Worm (Caenorhabditis elegans) whole organism, L4 larva: ENCODE data around the gene F44E5.2.

Source experiments
- D1046.2 ChIP-seq: fragments of 200-800 bp; sonication (Bioruptor generic); IDR thresholded peaks from 2 replicates; pipeline ENCODE4 v1.3.6; 2022; ENCODE audit warnings: missing genetic modification characterization, missing compliant biosample characterization
- F26F4.8 ChIP-seq: fragments of 200-800 bp; sonication (Bioruptor generic); conservative IDR thresholded peaks from 2 replicates; pipeline ENCODE4 v1.3.6; 2022; ENCODE audit warnings: missing genetic modification characterization, missing compliant biosample characterization
- R02D3.7 ChIP-seq: fragments of 150-350 bp; sonication (generic microtip); optimal IDR thresholded peaks from 3 replicates; lab custom pipeline; 2014; ENCODE audit warnings: missing biosample characterization, missing genetic modification characterization
- ZK546.5 ChIP-seq, 2 experiments: sonication (generic microtip); optimal IDR thresholded peaks; 2 replicates each; lab custom pipeline; 2017; ENCODE audit warnings: missing biosample characterization in 2 of 2, missing genetic modification characterization in 2 of 2
- aha-1 ChIP-seq: fragments of 150-350 bp; peaks from one replicate; lab custom pipeline; 2014; ENCODE audit warnings: missing biosample characterization, missing genetic modification characterization
- aly-2 ChIP-seq: sonication (generic microtip); optimal IDR thresholded peaks from 2 replicates; lab custom pipeline; 2018; ENCODE audit warnings: missing biosample characterization, missing genetic modification characterization
- arid-1 ChIP-seq: fragments of 200-800 bp; sonication (Bioruptor generic); conservative IDR thresholded peaks from 2 replicates; pipeline ENCODE4 v1.3.6; 2022; ENCODE audit warnings: missing genetic modification reagents, missing genetic modification characterization, missing compliant biosample characterization
- attf-4 ChIP-seq: sonication (generic microtip); optimal IDR thresholded peaks from 3 replicates; lab custom pipeline; 2017; ENCODE audit warnings: missing biosample characterization, missing genetic modification characterization
- ceh-20 ChIP-seq: fragments of 200-800 bp; sonication (Bioruptor generic); IDR thresholded peaks from 2 replicates; pipeline ENCODE4 v1.3.6; 2022; ENCODE audit warnings: missing genetic modification reagents, missing genetic modification characterization, missing compliant biosample characterization
- ceh-28 ChIP-seq: fragments of 150-350 bp; optimal IDR thresholded peaks from 2 replicates; lab custom pipeline; 2014; ENCODE audit warnings: missing biosample characterization, missing genetic modification reagents, missing genetic modification characterization
- ceh-62 ChIP-seq: sonication (generic microtip); optimal IDR thresholded peaks from 2 replicates; lab custom pipeline; 2017; ENCODE audit warnings: missing biosample characterization, missing genetic modification characterization
- ces-1 ChIP-seq: fragments of 150-350 bp; sonication (generic microtip); optimal IDR thresholded peaks from 4 replicates; lab custom pipeline; 2014; ENCODE audit warnings: missing biosample characterization, missing genetic modification reagents, missing genetic modification characterization
- cey-2 ChIP-seq: sonication (generic microtip); optimal IDR thresholded peaks from 3 replicates; lab custom pipeline; 2017; ENCODE audit warnings: missing genetic modification characterization, mild to moderate bottlenecking, missing compliant biosample characterization, antibody characterized with exemption, borderline replicate concordance; ENCODE audit not compliant: insufficient read depth
- ctbp-1 ChIP-seq: fragments of 200-800 bp; sonication (Bioruptor generic); IDR thresholded peaks from 2 replicates; pipeline ENCODE4 v1.3.6; 2022; ENCODE audit warnings: missing genetic modification reagents, missing genetic modification characterization, missing compliant biosample characterization
- daf-12 ChIP-seq: fragments of 150-350 bp; optimal IDR thresholded peaks from 2 replicates; lab custom pipeline; 2014; ENCODE audit warnings: missing biosample characterization, missing genetic modification reagents, missing genetic modification characterization
- daf-16 ChIP-seq, 3 experiments: sonication (generic microtip); optimal IDR thresholded peaks; 2 replicates each; lab custom pipeline; 2016 to 2017; ENCODE audit warnings: missing genetic modification characterization in 3 of 3, missing genetic modification reagents in 3 of 3, mild to moderate bottlenecking in 2 of 3, missing compliant biosample characterization in 2 of 3, missing biosample characterization in 1 of 3, moderate library complexity in 1 of 3
- daf-8 ChIP-seq: fragments of 200-800 bp; sonication (Bioruptor generic); IDR thresholded peaks from 2 replicates; pipeline ENCODE4 v1.3.6; 2022; ENCODE audit warnings: missing genetic modification characterization, missing compliant biosample characterization
- dmd-8 ChIP-seq: fragments of 200-800 bp; sonication (Bioruptor generic); IDR thresholded peaks from 2 replicates; pipeline ENCODE4 v1.3.6; 2022; ENCODE audit warnings: missing genetic modification characterization, missing compliant biosample characterization
- dmd-9 ChIP-seq: fragments of 200-800 bp; sonication (Bioruptor generic); IDR thresholded peaks from 2 replicates; pipeline ENCODE4 v1.3.6; 2022; ENCODE audit warnings: missing genetic modification reagents, missing genetic modification characterization, missing compliant biosample characterization
- dpl-1 ChIP-seq: fragments of 150-350 bp; optimal IDR thresholded peaks from 2 replicates; lab custom pipeline; 2014; ENCODE audit warnings: missing biosample characterization, missing genetic modification reagents, missing genetic modification characterization
- duxl-1 ChIP-seq: sonication (generic microtip); optimal IDR thresholded peaks from 2 replicates; lab custom pipeline; 2016; ENCODE audit warnings: mild to moderate bottlenecking, missing genetic modification characterization, moderate library complexity, missing compliant biosample characterization; ENCODE audit not compliant: poor library complexity
- egl-43 ChIP-seq: fragments of 200-800 bp; sonication (Bioruptor generic); IDR thresholded peaks from 2 replicates; pipeline ENCODE4 v1.3.6; 2022; ENCODE audit warnings: missing genetic modification reagents, missing genetic modification characterization, missing compliant biosample characterization
- hif-1 ChIP-seq, 2 experiments: sonication (generic microtip); optimal IDR thresholded peaks; 2 replicates each; lab custom pipeline; 2016 to 2017; ENCODE audit warnings: missing compliant biosample characterization in 2 of 2, missing genetic modification characterization in 2 of 2, missing genetic modification reagents in 2 of 2, missing genotype in 2 of 2, mild to moderate bottlenecking in 1 of 2
- lin-15B ChIP-seq: fragments of 150-350 bp; sonication (generic microtip); optimal IDR thresholded peaks from 3 replicates; lab custom pipeline; 2014; ENCODE audit warnings: missing biosample characterization, missing genetic modification characterization
- lin-29 ChIP-seq: fragments of 200-800 bp; sonication (Bioruptor generic); IDR thresholded peaks from 2 replicates; pipeline ENCODE4 v1.3.6; 2022; ENCODE audit warnings: missing genetic modification reagents, missing genetic modification characterization, missing compliant biosample characterization
- mdl-1 ChIP-seq, 2 experiments: fragments of 150-350 bp in 1 of 2; sonication (generic microtip) in 1 of 2; optimal IDR thresholded peaks; 2 replicates each; lab custom pipeline; 2014 to 2017; ENCODE audit warnings: missing biosample characterization in 2 of 2, missing genetic modification characterization in 2 of 2
- mes-2 ChIP-seq: sonication (generic microtip); optimal IDR thresholded peaks from 2 replicates; lab custom pipeline; 2016; ENCODE audit warnings: missing genotype, mild to moderate bottlenecking, missing genetic modification characterization, missing compliant biosample characterization; ENCODE audit not compliant: poor library complexity, severe bottlenecking
- mxl-3 ChIP-seq: fragments of 200-800 bp; sonication (Bioruptor generic); optimal IDR thresholded peaks from 2 replicates; lab custom pipeline; 2018; ENCODE audit warnings: mild to moderate bottlenecking, missing genetic modification characterization, missing compliant biosample characterization
- nhr-25 ChIP-seq: sonication (generic microtip); optimal IDR thresholded peaks from 2 replicates; lab custom pipeline; 2017; ENCODE audit warnings: missing genetic modification characterization, mild to moderate bottlenecking, missing compliant biosample characterization, antibody characterized with exemption, moderate library complexity, borderline replicate concordance; ENCODE audit not compliant: insufficient read depth
- nhr-42 ChIP-seq: fragments of 200-800 bp; sonication (Bioruptor generic); IDR thresholded peaks from 2 replicates; pipeline ENCODE4 v1.3.6; 2022; ENCODE audit warnings: missing genetic modification characterization, missing compliant biosample characterization
- nhr-48 ChIP-seq: sonication (generic microtip); optimal IDR thresholded peaks from 2 replicates; lab custom pipeline; 2016; ENCODE audit warnings: mild to moderate bottlenecking, missing genetic modification characterization, missing compliant biosample characterization
- pha-4 ChIP-seq, 2 experiments: fragments of 150-350 bp in 1 of 2; fragments of 200-800 bp in 1 of 2; sonication (Bioruptor generic) in 1 of 2; IDR thresholded peaks in 1 of 2; optimal IDR thresholded peaks in 1 of 2; 2 replicates each; pipeline versions ENCODE4 v1.3.6 to Lab custom; 2014 to 2022; ENCODE audit warnings: missing genetic modification characterization in 2 of 2, missing genetic modification reagents in 2 of 2, missing biosample characterization in 1 of 2, missing compliant biosample characterization in 1 of 2
- php-3 ChIP-seq: fragments of 200-800 bp; sonication (Bioruptor generic); IDR thresholded peaks from 2 replicates; pipeline ENCODE4 v1.3.6; 2022; ENCODE audit warnings: missing genetic modification reagents, missing genetic modification characterization, missing compliant biosample characterization
- pqm-1 ChIP-seq: sonication (generic microtip); optimal IDR thresholded peaks from 2 replicates; lab custom pipeline; 2017; ENCODE audit warnings: missing biosample characterization, missing genetic modification characterization
- rbr-2 ChIP-seq: sonication (generic microtip); optimal IDR thresholded peaks from 2 replicates; lab custom pipeline; 2016; ENCODE audit warnings: missing genotype, missing genetic modification characterization, missing compliant biosample characterization
- skn-1 ChIP-seq: fragments of 150-350 bp; optimal IDR thresholded peaks from 2 replicates; lab custom pipeline; 2014; ENCODE audit warnings: missing biosample characterization, missing genetic modification characterization
- snpc-1.2 ChIP-seq: fragments of 200-800 bp; sonication (Bioruptor generic); IDR thresholded peaks from 2 replicates; pipeline ENCODE4 v1.3.6; 2022; ENCODE audit warnings: missing genetic modification reagents, missing genetic modification characterization, missing compliant biosample characterization
- spr-3 ChIP-seq: fragments of 200-800 bp; sonication (Bioruptor generic); optimal IDR thresholded peaks from 2 replicates; lab custom pipeline; 2018; ENCODE audit warnings: mild to moderate bottlenecking, missing genetic modification characterization, missing compliant biosample characterization
- tag-97 ChIP-seq: fragments of 200-800 bp; sonication (Bioruptor generic); IDR thresholded peaks from 2 replicates; pipeline ENCODE4 v1.3.6; 2022; ENCODE audit warnings: missing genetic modification characterization, missing compliant biosample characterization
- tra-1 ChIP-seq: fragments of 200-800 bp; sonication (Bioruptor generic); IDR thresholded peaks from 2 replicates; pipeline ENCODE4 v1.3.6; 2022; ENCODE audit warnings: missing genetic modification reagents, missing genetic modification characterization, missing compliant biosample characterization
- unc-130 ChIP-seq: sonication (generic microtip); optimal IDR thresholded peaks from 2 replicates; lab custom pipeline; 2016; ENCODE audit warnings: missing genetic modification reagents, missing genetic modification characterization, missing compliant biosample characterization
- unc-39 ChIP-seq: sonication (generic microtip); optimal IDR thresholded peaks from 2 replicates; lab custom pipeline; 2017; ENCODE audit warnings: missing biosample characterization, missing genetic modification characterization
- vab-7 ChIP-seq: fragments of 200-800 bp; sonication (Bioruptor generic); IDR thresholded peaks from 2 replicates; pipeline ENCODE4 v1.3.6; 2022; ENCODE audit warnings: missing genetic modification reagents, missing genetic modification characterization, missing compliant biosample characterization
- zfp-2 ChIP-seq: sonication (generic microtip); optimal IDR thresholded peaks from 2 replicates; lab custom pipeline; 2016; ENCODE audit warnings: mild to moderate bottlenecking, missing genetic modification characterization, missing compliant biosample characterization
- zfp-3 ChIP-seq: fragments of 200-800 bp; sonication (Bioruptor generic); conservative IDR thresholded peaks from 2 replicates; pipeline ENCODE4 v1.3.6; 2022; ENCODE audit warnings: missing genetic modification reagents, missing genetic modification characterization, missing compliant biosample characterization
- zip-11 ChIP-seq: fragments of 200-800 bp; sonication (Bioruptor generic); IDR thresholded peaks from 2 replicates; pipeline ENCODE4 v1.3.6; 2022; ENCODE audit warnings: missing genetic modification characterization, missing compliant biosample characterization
- zip-2 ChIP-seq: fragments of 150-350 bp; optimal IDR thresholded peaks from 2 replicates; lab custom pipeline; 2014; ENCODE audit warnings: missing biosample characterization, missing genetic modification characterization

Gene F44E5.2

DNA sequence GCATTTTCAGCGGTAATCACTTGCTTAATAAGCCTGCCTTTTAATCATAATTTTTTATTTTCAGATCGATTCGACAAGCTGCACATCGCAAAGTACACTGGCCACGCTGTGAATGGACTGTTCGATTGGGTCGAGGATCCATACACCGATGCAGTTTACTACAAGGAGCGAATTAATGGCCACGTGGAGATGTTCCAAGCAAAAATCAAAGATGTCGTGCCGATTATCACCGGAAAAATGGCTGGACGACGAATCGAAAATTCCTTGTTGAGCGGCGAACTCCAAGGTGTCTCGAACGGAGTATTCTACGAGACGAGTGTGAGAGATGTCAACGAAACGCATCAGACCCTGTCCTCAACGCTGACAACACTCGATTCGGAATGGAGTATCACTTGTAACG, 39.1 kb upstream of the F44E5.2 start:
- TF ChIP-seq ceh-62 (tag; lab: Kevin White, UChicago) (no peak), hif-1 (tag; optimal IDR thresholded peaks at IDR 0.05; lab: Kevin White, UChicago) (no peak), aha-1 (tag; lab: Kevin White, UChicago) (peak; percentile 91)

DNA sequence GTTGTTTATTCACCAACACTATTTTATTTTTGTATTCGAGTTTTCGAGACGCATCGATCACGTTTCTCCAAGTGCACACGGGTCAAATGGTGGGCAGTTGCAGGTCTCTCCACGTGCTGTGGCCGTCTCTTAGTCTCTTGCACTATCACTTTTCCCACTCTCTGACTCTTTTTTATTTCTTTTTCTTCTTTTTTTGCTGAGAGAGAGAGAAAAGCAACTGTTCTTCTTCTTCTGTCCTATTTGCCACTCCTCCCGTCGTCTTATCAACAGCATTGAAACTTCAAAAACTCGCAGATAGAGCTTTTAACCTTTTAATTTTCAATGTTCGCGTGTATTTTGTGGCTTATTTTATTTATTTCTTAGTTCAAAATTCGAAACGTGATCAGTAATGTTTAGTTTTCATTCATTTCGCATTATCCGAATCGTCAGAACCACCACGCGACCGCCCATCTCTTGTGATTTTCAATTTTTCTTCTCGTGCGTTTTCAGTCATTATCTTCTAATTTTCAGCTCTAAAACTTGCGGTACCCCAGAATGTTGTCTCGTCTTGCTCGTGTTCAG, 37.9 kb upstream of the F44E5.2 start, which contains the start of gene alh-8:
Gene alh-8 (plus strand): TSS at position 511 of the 561 bp plus-strand sequence.
- no peak for TF ChIP-seq vab-7 (GFP tag; lab: Robert Waterston, UW)
- peak; percentile 84 to 98 for TF ChIP-seq mdl-1 (tag; optimal IDR thresholded peaks at IDR 0.05; lab: Kevin White, UChicago)
- no peak for TF ChIP-seq ceh-62 (tag; lab: Kevin White, UChicago)
- no peak for TF ChIP-seq attf-4 (tag; lab: Kevin White, UChicago)
- TF ChIP-seq F26F4.8: no peak
- peak; percentile 57 for TF ChIP-seq pqm-1 (tag; lab: Kevin White, UChicago)
- peak; percentile 56; the same call in 1 of the 2 replicates for TF ChIP-seq pha-4 (GFP tag; IDR thresholded peaks at IDR 0.05; lab: Robert Waterston, UW)
- TF ChIP-seq pha-4 (tag; optimal IDR thresholded peaks at IDR 0.05; lab: Kevin White, UChicago): no peak
- no peak for TF ChIP-seq unc-130 (GFP tag; lab: Kevin White, UChicago)
- no peak for TF ChIP-seq egl-43 (GFP tag; lab: Robert Waterston, UW)
- TF ChIP-seq snpc-1.2 (GFP tag; lab: Robert Waterston, UW): no peak
- TF ChIP-seq ces-1 (GFP tag; lab: Kevin White, UChicago): no peak
- TF ChIP-seq daf-8 (GFP tag; lab: Robert Waterston, UW): no peak
- TF ChIP-seq zip-11 (GFP tag; lab: Robert Waterston, UW): no peak
- TF ChIP-seq ctbp-1 (GFP tag; lab: Robert Waterston, UW): no peak
- no peak for TF ChIP-seq rbr-2
- TF ChIP-seq daf-12: no peak
- TF ChIP-seq duxl-1: no peak
- no peak for TF ChIP-seq dmd-8 (GFP tag; lab: Robert Waterston, UW)
- TF ChIP-seq cey-2 (tag; lab: Kevin White, UChicago): no peak
- no peak for TF ChIP-seq tag-97
- no peak for TF ChIP-seq zip-2 (tag; lab: Kevin White, UChicago)
- TF ChIP-seq dpl-1 (GFP tag; lab: Kevin White, UChicago): peak; percentile 16
- no peak for TF ChIP-seq nhr-42 (GFP tag; lab: Robert Waterston, UW)
- no peak for TF ChIP-seq tra-1
- TF ChIP-seq mxl-3 (GFP tag; lab: Kevin White, UChicago): peak; percentile 96
- no peak for TF ChIP-seq skn-1 (tag; lab: Kevin White, UChicago)
- no peak for TF ChIP-seq aly-2
- TF ChIP-seq zfp-3 (GFP tag; lab: Robert Waterston, UW): no peak
- no peak for TF ChIP-seq ZK546.5 (tag; optimal IDR thresholded peaks at IDR 0.05; lab: Kevin White, UChicago)
- no peak for TF ChIP-seq nhr-25
- TF ChIP-seq daf-16 (GFP tag; optimal IDR thresholded peaks at IDR 0.05; lab: Kevin White, UChicago): peak in 1 of 2 experiments; percentile 82
- TF ChIP-seq daf-16 (tag; optimal IDR thresholded peaks at IDR 0.05; lab: Kevin White, UChicago): peak; percentile 94
- no peak for TF ChIP-seq ceh-28 (tag; lab: Kevin White, UChicago)
- no peak for TF ChIP-seq unc-39 (tag; lab: Kevin White, UChicago)
- no peak for TF ChIP-seq dmd-9 (GFP tag; lab: Robert Waterston, UW)
- no peak for TF ChIP-seq zfp-2 (tag; lab: Kevin White, UChicago)
- TF ChIP-seq spr-3 (GFP tag; lab: Kevin White, UChicago): peak; percentile 56
- no peak for TF ChIP-seq lin-29 (GFP tag; lab: Robert Waterston, UW)
- 0 out of 2 replicates have a peak, but pooled peaks have one; percentile 41 for TF ChIP-seq php-3 (GFP tag; lab: Robert Waterston, UW)
- TF ChIP-seq arid-1 (GFP tag; lab: Robert Waterston, UW): no peak
- no peak for TF ChIP-seq R02D3.7
- TF ChIP-seq D1046.2 (GFP tag; lab: Robert Waterston, UW): no peak
- TF ChIP-seq lin-15B (tag; lab: Kevin White, UChicago): no peak
- no peak for TF ChIP-seq ceh-20 (GFP tag; lab: Robert Waterston, UW)
- peak; percentile 52 for TF ChIP-seq nhr-48 (tag; lab: Kevin White, UChicago)
- TF ChIP-seq mes-2 (tag; lab: Kevin White, UChicago): peak; percentile 53
